Worm (Caenorhabditis elegans) whole organism, L1 larva: ENCODE results near the gene picc-1.

Source experiments
- C04F5.9 ChIP-seq: sonication (generic microtip); optimal IDR thresholded peaks from 2 replicates; lab custom pipeline; 2016; ENCODE audit warnings: missing genetic modification characterization, missing compliant biosample characterization
- C16A3.4 ChIP-seq: fragments of 150-350 bp; optimal IDR thresholded peaks from 2 replicates; lab custom pipeline; 2014; ENCODE audit warnings: missing biosample characterization, missing genetic modification characterization
- C34B4.2 ChIP-seq: sonication (generic microtip); optimal IDR thresholded peaks from 2 replicates; lab custom pipeline; 2017; ENCODE audit warnings: mild to moderate bottlenecking, missing genetic modification characterization, missing compliant biosample characterization
- F16B12.6 ChIP-seq: fragments of 150-350 bp; optimal IDR thresholded peaks from 2 replicates; lab custom pipeline; 2014; ENCODE audit warnings: missing biosample characterization, missing genetic modification characterization
- Y116A8C.19 ChIP-seq: sonication (generic microtip); optimal IDR thresholded peaks from 2 replicates; lab custom pipeline; 2016; ENCODE audit warnings: missing compliant biosample characterization, missing genetic modification characterization, borderline replicate concordance
- aha-1 ChIP-seq: fragments of 150-350 bp; optimal IDR thresholded peaks from 2 replicates; lab custom pipeline; 2014; ENCODE audit warnings: missing biosample characterization, missing genetic modification characterization
- alr-1 ChIP-seq: fragments of 200-800 bp; sonication (Bioruptor generic); optimal IDR thresholded peaks from 2 replicates; lab custom pipeline; 2018; ENCODE audit warnings: borderline replicate concordance, mild to moderate bottlenecking, missing genetic modification characterization, missing compliant biosample characterization
- aly-2 ChIP-seq: fragments of 150-350 bp; optimal IDR thresholded peaks from 2 replicates; lab custom pipeline; 2014; ENCODE audit warnings: missing biosample characterization, missing genetic modification characterization
- ama-1 ChIP-seq: fragments of 150-350 bp; optimal IDR thresholded peaks from 2 replicates; lab custom pipeline; 2014
- blmp-1 ChIP-seq: fragments of 150-350 bp; optimal IDR thresholded peaks from 2 replicates; lab custom pipeline; 2014; ENCODE audit warnings: missing biosample characterization, missing genetic modification characterization
- ceh-63 ChIP-seq: fragments of 200-800 bp; sonication (Bioruptor generic); optimal IDR thresholded peaks from 2 replicates; lab custom pipeline; 2018; ENCODE audit warnings: mild to moderate bottlenecking, missing genetic modification characterization, missing compliant biosample characterization
- ceh-8 ChIP-seq: fragments of 200-800 bp; sonication (Bioruptor generic); optimal IDR thresholded peaks from 2 replicates; lab custom pipeline; 2018; ENCODE audit warnings: mild to moderate bottlenecking, missing genetic modification characterization, moderate library complexity, missing compliant biosample characterization
- ceh-90 ChIP-seq: sonication (generic microtip); optimal IDR thresholded peaks from 2 replicates; lab custom pipeline; 2016; ENCODE audit warnings: missing genetic modification characterization, missing compliant biosample characterization
- ces-1 ChIP-seq: fragments of 150-350 bp; optimal IDR thresholded peaks from 2 replicates; lab custom pipeline; 2014; ENCODE audit warnings: missing biosample characterization, missing genetic modification reagents, missing genetic modification characterization
- efl-3 ChIP-seq: fragments of 200-800 bp; sonication (Bioruptor generic); optimal IDR thresholded peaks from 2 replicates; lab custom pipeline; 2018; ENCODE audit warnings: mild to moderate bottlenecking, missing genetic modification characterization, missing compliant biosample characterization
- egl-13 ChIP-seq: sonication (generic microtip); optimal IDR thresholded peaks from 2 replicates; lab custom pipeline; 2016; ENCODE audit warnings: missing genotype, missing genetic modification reagents, missing genetic modification characterization, missing compliant biosample characterization
- egl-27 ChIP-seq, 2 experiments: fragments of 150-350 bp in 1 of 2; sonication (generic microtip); optimal IDR thresholded peaks; 3 replicates each; lab custom pipeline; 2017 to 2018; ENCODE audit warnings: missing biosample characterization in 2 of 2, missing genetic modification characterization in 2 of 2, missing genetic modification reagents in 2 of 2
- elt-2 ChIP-seq: sonication (generic microtip); optimal IDR thresholded peaks from 2 replicates; lab custom pipeline; 2016; ENCODE audit warnings: missing genetic modification characterization, mild to moderate bottlenecking, inconsistent platforms, missing compliant biosample characterization, missing genetic modification reagents
- ets-5 ChIP-seq: fragments of 200-800 bp; sonication (Bioruptor generic); IDR thresholded peaks from 2 replicates; pipeline ENCODE4 v1.3.6; 2022; ENCODE audit warnings: missing genetic modification characterization, missing compliant biosample characterization
- fkh-10 ChIP-seq: sonication (generic microtip); optimal IDR thresholded peaks from 2 replicates; lab custom pipeline; 2017; ENCODE audit warnings: missing biosample characterization, missing genetic modification reagents, missing genetic modification characterization
- fos-1 ChIP-seq: fragments of 150-350 bp; optimal IDR thresholded peaks from 2 replicates; lab custom pipeline; 2014; ENCODE audit warnings: missing biosample characterization, missing genetic modification characterization
- hlh-4 ChIP-seq: sonication (generic microtip); optimal IDR thresholded peaks from 2 replicates; lab custom pipeline; 2016; ENCODE audit warnings: mild to moderate bottlenecking, missing genetic modification characterization, missing compliant biosample characterization
- hpl-2 ChIP-seq: fragments of 150-350 bp; optimal IDR thresholded peaks from 2 replicates; lab custom pipeline; 2014; ENCODE audit warnings: missing biosample characterization, missing genetic modification reagents, missing genetic modification characterization
- isw-1 ChIP-seq: fragments of 200-800 bp; sonication (Bioruptor generic); IDR thresholded peaks from 2 replicates; pipeline ENCODE4 v1.3.6; 2022; ENCODE audit warnings: missing genetic modification characterization, missing compliant biosample characterization
- jun-1 ChIP-seq: fragments of 150-350 bp; optimal IDR thresholded peaks from 2 replicates; lab custom pipeline; 2014; ENCODE audit warnings: missing biosample characterization, missing genetic modification reagents, missing genetic modification characterization
- lin-13 ChIP-seq: fragments of 150-350 bp; optimal IDR thresholded peaks from 2 replicates; lab custom pipeline; 2014; ENCODE audit warnings: missing biosample characterization, missing genetic modification reagents, missing genetic modification characterization
- lin-15B ChIP-seq: fragments of 150-350 bp; sonication (generic microtip); optimal IDR thresholded peaks from 3 replicates; lab custom pipeline; 2014; ENCODE audit warnings: missing biosample characterization, missing genetic modification characterization
- lin-35 ChIP-seq, 2 experiments: fragments of 150-350 bp; optimal IDR thresholded peaks; 2 replicates each; lab custom pipeline; 2014; ENCODE audit warnings: missing biosample characterization in 2 of 2, missing genetic modification characterization in 2 of 2, missing genetic modification reagents in 2 of 2
- lin-39 ChIP-seq: fragments of 150-350 bp; optimal IDR thresholded peaks from 2 replicates; lab custom pipeline; 2014; ENCODE audit warnings: missing biosample characterization, missing genetic modification reagents, missing genetic modification characterization
- lir-3 ChIP-seq: sonication (generic microtip); optimal IDR thresholded peaks from 2 replicates; lab custom pipeline; 2016; ENCODE audit warnings: mild to moderate bottlenecking, missing genetic modification characterization, moderate library complexity, missing compliant biosample characterization; ENCODE audit not compliant: poor library complexity
- mab-9 ChIP-seq: fragments of 200-800 bp; sonication (Bioruptor generic); IDR thresholded peaks from 2 replicates; pipeline ENCODE4 v1.3.6; 2022; ENCODE audit warnings: missing genetic modification reagents, missing genetic modification characterization, missing compliant biosample characterization
- mep-1 ChIP-seq: fragments of 150-350 bp; optimal IDR thresholded peaks from 2 replicates; lab custom pipeline; 2014; ENCODE audit warnings: missing biosample characterization, missing genetic modification characterization
- nhr-11 ChIP-seq: fragments of 150-350 bp; optimal IDR thresholded peaks from 2 replicates; lab custom pipeline; 2014; ENCODE audit warnings: missing biosample characterization, missing genetic modification characterization
- nhr-12 ChIP-seq: sonication (generic microtip); optimal IDR thresholded peaks from 2 replicates; lab custom pipeline; 2017; ENCODE audit warnings: missing biosample characterization, missing genetic modification characterization
- nhr-19 ChIP-seq: fragments of 200-800 bp; sonication (Bioruptor generic); conservative IDR thresholded peaks from 2 replicates; pipeline ENCODE4 v1.3.6; 2022; ENCODE audit warnings: missing genetic modification characterization, missing compliant biosample characterization
- nhr-237 ChIP-seq: fragments of 150-350 bp; optimal IDR thresholded peaks from 2 replicates; lab custom pipeline; 2014; ENCODE audit warnings: missing biosample characterization, missing genetic modification characterization
- nhr-47 ChIP-seq: sonication (generic microtip); optimal IDR thresholded peaks from 2 replicates; lab custom pipeline; 2016; ENCODE audit warnings: mild to moderate bottlenecking, missing genetic modification characterization, moderate library complexity, missing compliant biosample characterization
- nhr-76 ChIP-seq: sonication (generic microtip); optimal IDR thresholded peaks from 2 replicates; lab custom pipeline; 2017; ENCODE audit warnings: missing biosample characterization, missing genetic modification characterization
- nhr-77 ChIP-seq: fragments of 150-350 bp; optimal IDR thresholded peaks from 2 replicates; lab custom pipeline; 2014; ENCODE audit warnings: missing biosample characterization, missing genetic modification characterization
- pag-3 ChIP-seq: sonication (generic microtip); optimal IDR thresholded peaks from 2 replicates; lab custom pipeline; 2017; ENCODE audit warnings: missing genetic modification characterization, mild to moderate bottlenecking, missing compliant biosample characterization, antibody characterized with exemption, borderline replicate concordance; ENCODE audit not compliant: insufficient read depth
- pqm-1 ChIP-seq: sonication (generic microtip); optimal IDR thresholded peaks from 3 replicates; lab custom pipeline; 2017; ENCODE audit warnings: missing biosample characterization, missing genetic modification characterization
- rnt-1 ChIP-seq: sonication (generic microtip); optimal IDR thresholded peaks from 2 replicates; lab custom pipeline; 2016; ENCODE audit warnings: mild to moderate bottlenecking, missing genetic modification characterization, moderate library complexity, missing compliant biosample characterization
- snpc-4 ChIP-seq: fragments of 150-350 bp; optimal IDR thresholded peaks from 2 replicates; lab custom pipeline; 2014; ENCODE audit warnings: missing biosample characterization, missing genetic modification characterization
- sox-4 ChIP-seq: sonication (generic microtip); optimal IDR thresholded peaks from 2 replicates; lab custom pipeline; 2016; ENCODE audit warnings: missing genetic modification characterization, missing compliant biosample characterization
- sptf-1 ChIP-seq: fragments of 150-350 bp; optimal IDR thresholded peaks from 2 replicates; lab custom pipeline; 2014; ENCODE audit warnings: missing biosample characterization, missing genetic modification characterization
- swsn-7 ChIP-seq: sonication (generic microtip); optimal IDR thresholded peaks from 2 replicates; lab custom pipeline; 2016; ENCODE audit warnings: missing genetic modification characterization, missing compliant biosample characterization
- tbx-2 ChIP-seq: sonication (generic microtip); optimal IDR thresholded peaks from 2 replicates; lab custom pipeline; 2016; ENCODE audit warnings: missing genetic modification characterization, missing compliant biosample characterization
- tlp-1 ChIP-seq: fragments of 150-350 bp; optimal IDR thresholded peaks from 2 replicates; lab custom pipeline; 2014; ENCODE audit warnings: missing biosample characterization, missing genetic modification characterization
- unc-30 ChIP-seq: sonication (generic microtip); optimal IDR thresholded peaks from 2 replicates; lab custom pipeline; 2017; ENCODE audit warnings: missing biosample characterization, missing genetic modification characterization
- unc-62 ChIP-seq: fragments of 150-350 bp; optimal IDR thresholded peaks from 2 replicates; lab custom pipeline; 2014; ENCODE audit warnings: missing biosample characterization, missing genetic modification reagents, missing genetic modification characterization
- unc-98 ChIP-seq: fragments of 200-800 bp; sonication (Bioruptor generic); IDR thresholded peaks from 2 replicates; pipeline ENCODE4 v1.3.6; 2022; ENCODE audit warnings: missing genetic modification characterization, missing compliant biosample characterization
- vab-15 ChIP-seq: sonication (generic microtip); optimal IDR thresholded peaks from 2 replicates; lab custom pipeline; 2017; ENCODE audit warnings: missing genotype, mild to moderate bottlenecking, missing genetic modification characterization, missing compliant biosample characterization
- ztf-11 ChIP-seq, 2 experiments: sonication (generic microtip); optimal IDR thresholded peaks; 2 replicates each; lab custom pipeline; 2016 to 2017; ENCODE audit warnings: missing genetic modification characterization in 2 of 2, missing biosample characterization in 1 of 2, missing compliant biosample characterization in 1 of 2
- ztf-4 ChIP-seq: fragments of 150-350 bp; optimal IDR thresholded peaks from 2 replicates; lab custom pipeline; 2014; ENCODE audit warnings: missing biosample characterization, missing genetic modification characterization

Gene picc-1

DNA sequence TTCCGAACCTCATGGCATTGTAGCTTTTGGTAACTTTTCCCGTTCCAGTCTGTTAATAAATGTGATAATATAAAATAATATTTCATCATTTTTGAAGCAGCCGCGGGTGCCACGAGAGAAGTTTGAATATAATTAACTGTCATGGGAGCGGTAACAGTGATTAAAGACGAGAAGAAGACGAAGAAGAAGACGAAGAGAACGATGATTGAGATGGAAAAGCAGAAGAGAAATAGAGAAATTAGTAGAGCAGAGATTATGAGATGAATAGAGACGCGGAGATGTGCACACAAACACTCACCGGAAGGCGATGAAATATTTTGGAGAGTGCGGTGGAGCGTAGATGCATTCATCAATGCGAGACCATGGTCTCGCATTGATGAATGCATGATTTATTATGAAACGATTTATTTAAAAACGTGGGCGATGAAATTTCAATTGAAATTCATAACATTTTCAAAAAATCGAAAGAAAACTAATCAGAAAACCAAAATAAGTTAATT lies 34.4 kb downstream of the picc-1 start, which contains the start of gene seip-1 (continued):
- no peak for TF ChIP-seq aly-2 (tag; lab: Kevin White, UChicago)
- no peak for TF ChIP-seq ceh-63 (GFP tag; lab: Kevin White, UChicago)
- TF ChIP-seq elt-2 (tag; lab: Kevin White, UChicago): peak; percentile 56
- peak; percentile 72 for TF ChIP-seq lin-13 (GFP tag; lab: Kevin White, UChicago)
- no peak for TF ChIP-seq egl-27 (tag; optimal IDR thresholded peaks at IDR 0.05; lab: Kevin White, UChicago)
- peak; percentile 78 for TF ChIP-seq nhr-77 (tag; lab: Kevin White, UChicago)
- peak; percentile 81 for TF ChIP-seq rnt-1 (tag; lab: Kevin White, UChicago)
- no peak for TF ChIP-seq hpl-2 (GFP tag; lab: Kevin White, UChicago)
- peak; percentile 81 for TF ChIP-seq nhr-19 (GFP tag; lab: Robert Waterston, UW)
- TF ChIP-seq egl-13 (tag; lab: Kevin White, UChicago): peak; percentile 72
- no peak for TF ChIP-seq aha-1 (tag; lab: Kevin White, UChicago)
- TF ChIP-seq nhr-76 (tag; lab: Kevin White, UChicago): no peak
- TF ChIP-seq fkh-10 (GFP tag; lab: Kevin White, UChicago): peak; percentile 65
- no peak for TF ChIP-seq sox-4 (tag; lab: Kevin White, UChicago)
- peak; percentile 57 for TF ChIP-seq ceh-8 (GFP tag; lab: Kevin White, UChicago)
- no peak for TF ChIP-seq tlp-1 (tag; lab: Kevin White, UChicago)
- no peak for TF ChIP-seq hlh-4
- TF ChIP-seq alr-1 (tag; lab: Kevin White, UChicago): no peak
- no peak for TF ChIP-seq Y116A8C.19 (tag; lab: Kevin White, UChicago)
- peak; percentile 66 for TF ChIP-seq F16B12.6 (tag; lab: Kevin White, UChicago)
- TF ChIP-seq nhr-47: peak; percentile 83
- TF ChIP-seq vab-15 (tag; lab: Kevin White, UChicago): no peak
- peak; percentile 19 for TF ChIP-seq ceh-90 (tag; lab: Kevin White, UChicago)
- TF ChIP-seq lin-35 (GFP tag; optimal IDR thresholded peaks at IDR 0.05; lab: Kevin White, UChicago): peak; percentile 81 to 87
- no peak for TF ChIP-seq pqm-1
- TF ChIP-seq efl-3 (GFP tag; lab: Kevin White, UChicago): no peak
- no peak for TF ChIP-seq pag-3 (tag; lab: Kevin White, UChicago)
- TF ChIP-seq mab-9 (GFP tag; lab: Robert Waterston, UW): peak; percentile 56
- TF ChIP-seq unc-62 (GFP tag; lab: Kevin White, UChicago): no peak
- TF ChIP-seq fos-1: peak; percentile 75
- no peak for TF ChIP-seq ets-5 (GFP tag; lab: Robert Waterston, UW)
- no peak for TF ChIP-seq lin-39 (tag; lab: Kevin White, UChicago)
- TF ChIP-seq jun-1 (tag; lab: Kevin White, UChicago): peak; percentile 67
- TF ChIP-seq swsn-7 (tag; lab: Kevin White, UChicago): peak; percentile 85
- no peak for TF ChIP-seq C34B4.2 (tag; lab: Kevin White, UChicago)
- peak; percentile 43 for TF ChIP-seq ama-1 (lab: Kevin White, UChicago)
- TF ChIP-seq isw-1: peak; percentile 69
- TF ChIP-seq ztf-4: peak; percentile 64
- TF ChIP-seq nhr-237: peak; percentile 72
- peak; percentile 72 for TF ChIP-seq blmp-1 (tag; lab: Kevin White, UChicago)
- TF ChIP-seq C16A3.4: peak; percentile 88
- TF ChIP-seq lin-15B (tag; lab: Kevin White, UChicago): peak; percentile 80
- TF ChIP-seq unc-30 (tag; lab: Kevin White, UChicago): no peak
- no peak for TF ChIP-seq nhr-12 (tag; lab: Kevin White, UChicago)
- peak; percentile 75 for TF ChIP-seq tbx-2 (tag; lab: Kevin White, UChicago)
- peak in 1 of 2 experiments; percentile 56 for TF ChIP-seq ztf-11 (tag; optimal IDR thresholded peaks at IDR 0.05; lab: Kevin White, UChicago)
- TF ChIP-seq sptf-1 (tag; lab: Kevin White, UChicago): no peak
- TF ChIP-seq snpc-4 (tag; lab: Kevin White, UChicago): peak; percentile 71
- TF ChIP-seq ces-1 (GFP tag; lab: Kevin White, UChicago): no peak
- no peak for TF ChIP-seq C04F5.9 (tag; lab: Kevin White, UChicago)
- peak; percentile 94 for TF ChIP-seq mep-1 (tag; lab: Kevin White, UChicago)
- TF ChIP-seq lir-3 (tag; lab: Kevin White, UChicago): peak; percentile 58
- TF ChIP-seq nhr-11 (tag; lab: Kevin White, UChicago): peak; percentile 47
- no peak for TF ChIP-seq unc-98 (GFP tag; lab: Robert Waterston, UW)
